Fruit fly (Drosophila melanogaster): ENCODE data around the gene Ir67c.
A peak's percentile ranks its signal among the peaks of the same experiment; 100 is the strongest.

The Ir67c gene

dm6 chr3L:10428027-10428426, 5.9 kb downstream of the Ir67c start:
- TF ChIP-seq esn (GFP tag; optimal IDR thresholded peaks at IDR 0.05) (no peak), salr (GFP tag; optimal IDR thresholded peaks at IDR 0.05) (peak in 1 of 2 experiments; percentile 50), CG8319 (GFP tag; optimal IDR thresholded peaks at IDR 0.05) (no peak), CG11294 (GFP tag; IDR thresholded peaks at IDR 0.05) (peak; percentile 39; the same call in 1 of the 2 replicates), net (GFP tag; optimal IDR thresholded peaks at IDR 0.05) (peak; percentile 43), Eip75B (GFP tag; optimal IDR thresholded peaks at IDR 0.05) (no peak), Sox15 (GFP tag; optimal IDR thresholded peaks at IDR 0.05) (no peak), CG6163 (GFP tag; IDR thresholded peaks at IDR 0.05) (peak; percentile 63; the same call in 2 of the 3 replicates), CG7368 (GFP tag; optimal IDR thresholded peaks at IDR 0.05) (no peak), vri (GFP tag; optimal IDR thresholded peaks at IDR 0.05) (no peak), CG15336 (GFP tag; IDR thresholded peaks at IDR 0.05) (peak; percentile 89), acj6 (GFP tag; optimal IDR thresholded peaks at IDR 0.05) (no peak), topi (GFP tag; optimal IDR thresholded peaks at IDR 0.05) (no peak), Eip93F (GFP tag; optimal IDR thresholded peaks at IDR 0.05) (no peak), Hr38 (GFP tag; optimal IDR thresholded peaks at IDR 0.05) (no peak), CG6808 (GFP tag; optimal IDR thresholded peaks at IDR 0.05) (no peak), Sox102F (GFP tag; optimal IDR thresholded peaks at IDR 0.05) (no peak), CG8632 (GFP tag; optimal IDR thresholded peaks at IDR 0.05) (no peak), CG6854 (GFP tag; optimal IDR thresholded peaks at IDR 0.05) (no peak), CG3919 (GFP tag; optimal IDR thresholded peaks at IDR 0.05) (peak; percentile 16), OdsH (GFP tag; optimal IDR thresholded peaks at IDR 0.05) (peak; percentile 44), CG11902 (GFP tag; optimal IDR thresholded peaks at IDR 0.05) (no peak), spab (GFP tag; optimal IDR thresholded peaks at IDR 0.05) (no peak), Eip78C (GFP tag) (peak; percentile 83), eg (GFP tag; IDR thresholded peaks at IDR 0.05) (peak; percentile 78), Blimp-1 (GFP tag; optimal IDR thresholded peaks at IDR 0.05) (no peak), Met (GFP tag; optimal IDR thresholded peaks at IDR 0.05) (no peak), CG1621 (tag; optimal IDR thresholded peaks at IDR 0.05) (no peak), CG8119 (GFP tag; IDR thresholded peaks at IDR 0.05) (peak; percentile 82), CG4318 (GFP tag; optimal IDR thresholded peaks at IDR 0.05) (peak; percentile 72), CG10631 (GFP tag; optimal IDR thresholded peaks at IDR 0.05) (no peak), CG9139 (GFP tag; optimal IDR thresholded peaks at IDR 0.05) (no peak), lz (GFP tag; optimal IDR thresholded peaks at IDR 0.05) (no peak), svp (GFP tag) (no peak), CG34406 (GFP tag; optimal IDR thresholded peaks at IDR 0.05) (no peak), pdm3 (GFP tag; optimal IDR thresholded peaks at IDR 0.05) (peak; percentile 32), Gug (GFP tag; IDR thresholded peaks at IDR 0.05) (peak; percentile 55; the same call in 1 of the 2 replicates), fd85E (GFP tag; optimal IDR thresholded peaks at IDR 0.05) (no peak), dsx (GFP tag; optimal IDR thresholded peaks at IDR 0.05; ENCODE audit: poor library complexity, severe bottlenecking) (no peak), dac (GFP tag; optimal IDR thresholded peaks at IDR 0.05) (peak; percentile 58), CG16779 (tag; optimal IDR thresholded peaks at IDR 0.05) (no peak), CG10669 (GFP tag; optimal IDR thresholded peaks at IDR 0.05) (no peak), ss (GFP tag; optimal IDR thresholded peaks at IDR 0.05) (no peak), Ets21C (GFP tag; optimal IDR thresholded peaks at IDR 0.05) (no peak), Smox (GFP tag; optimal IDR thresholded peaks at IDR 0.05) (no peak), fd59A (GFP tag; optimal IDR thresholded peaks at IDR 0.05) (no peak), fkh (GFP tag; optimal IDR thresholded peaks at IDR 0.05) (no peak), Hr39 (GFP tag; optimal IDR thresholded peaks at IDR 0.05) (no peak), Ets96B (tag; optimal IDR thresholded peaks at IDR 0.05) (no peak), Hr4 (GFP tag; optimal IDR thresholded peaks at IDR 0.05) (peak; percentile 82), Lpt (GFP tag; optimal IDR thresholded peaks at IDR 0.05) (peak; percentile 57), CG32006 (GFP tag; optimal IDR thresholded peaks at IDR 0.05) (peak; percentile 87), CG31627 (GFP tag; optimal IDR thresholded peaks at IDR 0.05) (no peak)

Measured in whole organism, prepupa.